Worm (Caenorhabditis elegans): Measurements from ENCODE around the gene sra-28.

Gene sra-28

DNA sequence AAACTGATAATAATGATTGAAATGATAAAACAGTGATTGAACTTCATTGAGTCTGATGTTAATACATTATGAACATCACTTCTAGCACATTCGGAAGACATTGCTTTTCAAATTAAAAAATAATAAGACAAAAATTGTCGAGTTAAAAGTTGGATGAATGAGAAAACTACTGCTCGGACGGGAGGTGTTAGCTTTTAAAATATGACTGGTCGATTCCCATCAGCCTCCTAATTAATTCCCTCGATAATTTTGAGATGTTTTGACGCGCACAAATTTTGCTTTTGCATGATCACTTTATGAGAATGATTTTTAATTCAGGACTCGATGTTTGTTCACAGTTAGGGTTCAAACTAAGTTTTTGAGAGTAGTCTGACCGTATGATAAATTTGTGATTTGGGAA, at the start of gene sra-28:
TSS of gene sra-28 (minus strand) at position 101 of the 400 bp plus-strand sequence.
- no peak for TF ChIP-seq nhr-12 (tag; optimal IDR thresholded peaks at IDR 0.05)
- TF ChIP-seq nhr-129 (tag; optimal IDR thresholded peaks at IDR 0.05), result no peak
- no peak for TF ChIP-seq ZK546.5 (tag; optimal IDR thresholded peaks at IDR 0.05)
- TF ChIP-seq nhr-77 (tag; optimal IDR thresholded peaks at IDR 0.05), result no peak
- no peak for TF ChIP-seq mbf-1 (tag; optimal IDR thresholded peaks at IDR 0.05)
- TF ChIP-seq nhr-237 (tag; optimal IDR thresholded peaks at IDR 0.05), result no peak
- TF ChIP-seq peb-1 (tag; optimal IDR thresholded peaks at IDR 0.05), result no peak
- no peak for TF ChIP-seq blmp-1 (tag; optimal IDR thresholded peaks at IDR 0.05; ENCODE audit: insufficient read depth)
- TF ChIP-seq sma-9 (GFP tag; optimal IDR thresholded peaks at IDR 0.05), result no peak
- TF ChIP-seq sma-9 (tag; optimal IDR thresholded peaks at IDR 0.05), result no peak
- no peak for TF ChIP-seq nhr-11 (tag; optimal IDR thresholded peaks at IDR 0.05)
- no peak for TF ChIP-seq nhr-10 (tag; optimal IDR thresholded peaks at IDR 0.05)
- TF ChIP-seq gmeb-1 (tag; optimal IDR thresholded peaks at IDR 0.05), result no peak
- no peak for TF ChIP-seq dmd-4 (tag; optimal IDR thresholded peaks at IDR 0.05)
- TF ChIP-seq elt-1 (tag; optimal IDR thresholded peaks at IDR 0.05), result no peak
- TF ChIP-seq unc-55 (GFP tag; optimal IDR thresholded peaks at IDR 0.05), result no peak
- TF ChIP-seq F13H6.1 (tag; optimal IDR thresholded peaks at IDR 0.05), result no peak
- TF ChIP-seq lin-11 (tag; optimal IDR thresholded peaks at IDR 0.05), result no peak
- TF ChIP-seq crh-2 (tag; optimal IDR thresholded peaks at IDR 0.05), result no peak
- TF ChIP-seq sma-3 (GFP tag; optimal IDR thresholded peaks at IDR 0.05), result no peak

DNA sequence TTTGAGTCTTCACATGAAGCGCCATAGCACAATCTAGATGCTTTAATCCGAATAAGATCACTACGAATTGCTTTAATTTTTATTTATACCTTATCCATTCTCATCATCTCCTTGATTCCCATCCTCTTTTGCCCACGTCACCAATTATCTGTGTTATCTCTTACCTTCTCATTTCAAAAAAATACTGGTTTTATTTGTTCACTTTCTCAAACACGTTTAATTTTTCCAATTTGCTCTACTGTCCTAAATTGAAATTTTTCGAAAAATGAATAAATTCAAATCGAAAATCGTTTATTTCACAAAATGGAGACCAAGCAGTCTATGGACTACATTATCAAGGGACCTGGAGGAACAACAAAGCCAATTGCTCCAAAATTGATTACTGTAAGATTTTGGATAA, 48.3 kb upstream of the sra-28 start, which contains the start of gene F54H5.3:
TSS of gene F54H5.3 (plus strand) at position 301 of the 400 bp plus-strand sequence.
- TF ChIP-seq blmp-1 (tag; optimal IDR thresholded peaks at IDR 0.05; ENCODE audit: insufficient read depth), result no peak
- TF ChIP-seq crh-2 (tag; optimal IDR thresholded peaks at IDR 0.05), result no peak
- TF ChIP-seq egl-27 (tag; optimal IDR thresholded peaks at IDR 0.05), result no peak
- TF ChIP-seq nhr-237 (tag; optimal IDR thresholded peaks at IDR 0.05), result no peak
- TF ChIP-seq mdl-1 (tag; optimal IDR thresholded peaks at IDR 0.05), result no peak
- TF ChIP-seq sma-3 (GFP tag; optimal IDR thresholded peaks at IDR 0.05), result no peak
- no peak for TF ChIP-seq elt-3 (tag; optimal IDR thresholded peaks at IDR 0.05)
- TF ChIP-seq unc-62 (GFP tag; optimal IDR thresholded peaks at IDR 0.05), result no peak
- TF ChIP-seq ceh-82 (tag; optimal IDR thresholded peaks at IDR 0.05), result no peak
- no peak for TF ChIP-seq nhr-11 (tag; optimal IDR thresholded peaks at IDR 0.05)
- TF ChIP-seq lin-13 (GFP tag; optimal IDR thresholded peaks at IDR 0.05), result no peak

DNA sequence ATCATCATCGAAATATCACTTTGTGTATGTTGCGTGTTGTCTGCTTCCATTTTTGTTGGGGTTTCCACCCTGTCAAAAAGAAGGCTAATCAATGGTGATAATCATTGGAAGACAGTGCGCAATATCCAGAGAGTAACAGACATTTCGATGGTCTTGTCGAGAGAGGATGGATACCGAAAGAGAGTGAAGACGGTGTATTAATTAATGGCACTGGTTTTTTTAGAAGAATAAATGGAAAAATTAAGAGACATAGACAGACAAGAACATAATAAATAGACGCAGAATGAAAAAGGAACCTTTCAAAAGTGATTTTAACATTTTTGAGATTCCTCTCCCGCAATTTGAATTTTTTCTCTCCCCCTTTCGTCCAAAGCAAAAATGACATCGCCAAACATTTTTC, 45.4 kb upstream of the sra-28 start:
- TF ChIP-seq nhr-21 (tag; optimal IDR thresholded peaks at IDR 0.05) (peak; percentile 6), nhr-25 (tag; optimal IDR thresholded peaks at IDR 0.05) (peak; percentile 53), unc-39 (tag; optimal IDR thresholded peaks at IDR 0.05) (no peak), sma-3 (GFP tag; optimal IDR thresholded peaks at IDR 0.05) (peak; percentile 14), sma-9 (GFP tag; optimal IDR thresholded peaks at IDR 0.05) (peak; percentile 22), sma-9 (tag; optimal IDR thresholded peaks at IDR 0.05) (no peak), blmp-1 (tag; optimal IDR thresholded peaks at IDR 0.05; ENCODE audit: insufficient read depth) (peak; percentile 7), unc-62 (GFP tag; optimal IDR thresholded peaks at IDR 0.05) (no peak)

DNA sequence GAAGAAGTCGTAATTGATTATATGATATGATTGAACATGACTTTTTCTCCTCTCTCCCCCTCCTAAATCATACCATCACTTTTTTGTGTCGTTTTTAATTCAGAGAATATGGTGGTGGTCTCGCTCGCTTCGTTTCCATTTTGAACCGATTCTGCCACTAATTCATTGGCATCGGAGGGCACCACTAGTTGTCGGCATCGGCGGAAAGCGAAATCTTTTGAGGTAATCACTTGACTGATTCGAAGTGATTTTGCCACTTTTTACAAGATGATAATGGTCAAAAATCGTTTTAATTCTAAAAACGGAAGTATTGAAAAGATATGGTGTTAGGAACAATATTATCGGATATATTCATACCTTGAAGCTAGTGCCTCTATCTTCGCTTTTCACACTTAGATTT, 43.2 kb upstream of the sra-28 start, which contains the start of gene klf-3:
TSS of gene klf-3 (plus strand) at position 109 of the 400 bp plus-strand sequence.
- TF ChIP-seq blmp-1 (tag; optimal IDR thresholded peaks at IDR 0.05; ENCODE audit: insufficient read depth), result peak; percentile 1
- TF ChIP-seq nhr-129 (tag; optimal IDR thresholded peaks at IDR 0.05), result no peak

DNA sequence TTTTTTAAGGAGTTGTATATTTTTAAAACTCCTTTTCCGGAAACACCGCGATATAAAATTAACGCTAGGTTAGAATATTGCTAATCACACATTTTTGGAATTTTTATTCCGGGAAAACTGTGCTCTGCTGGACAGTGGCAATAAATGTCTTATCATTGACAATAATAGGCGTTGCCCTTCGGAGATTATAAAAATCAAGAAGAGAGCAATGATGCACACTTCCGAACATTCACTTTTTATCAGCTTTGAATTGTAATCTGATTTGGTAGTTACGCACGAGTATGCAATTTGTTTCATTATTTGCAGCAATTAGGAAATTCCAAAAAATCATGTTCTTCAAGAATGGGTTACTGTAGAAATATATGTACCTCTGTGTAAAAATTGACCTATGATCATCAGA, 42.6 kb upstream of the sra-28 start:
- TF ChIP-seq nhr-11 (tag; optimal IDR thresholded peaks at IDR 0.05) (no peak), mdl-1 (tag; optimal IDR thresholded peaks at IDR 0.05) (no peak), unc-62 (GFP tag; optimal IDR thresholded peaks at IDR 0.05) (no peak), fos-1 (tag; optimal IDR thresholded peaks at IDR 0.05) (peak; percentile 85), sma-9 (GFP tag; optimal IDR thresholded peaks at IDR 0.05) (peak; percentile 38), sma-9 (tag; optimal IDR thresholded peaks at IDR 0.05) (no peak), lin-11 (tag; optimal IDR thresholded peaks at IDR 0.05) (no peak)

DNA sequence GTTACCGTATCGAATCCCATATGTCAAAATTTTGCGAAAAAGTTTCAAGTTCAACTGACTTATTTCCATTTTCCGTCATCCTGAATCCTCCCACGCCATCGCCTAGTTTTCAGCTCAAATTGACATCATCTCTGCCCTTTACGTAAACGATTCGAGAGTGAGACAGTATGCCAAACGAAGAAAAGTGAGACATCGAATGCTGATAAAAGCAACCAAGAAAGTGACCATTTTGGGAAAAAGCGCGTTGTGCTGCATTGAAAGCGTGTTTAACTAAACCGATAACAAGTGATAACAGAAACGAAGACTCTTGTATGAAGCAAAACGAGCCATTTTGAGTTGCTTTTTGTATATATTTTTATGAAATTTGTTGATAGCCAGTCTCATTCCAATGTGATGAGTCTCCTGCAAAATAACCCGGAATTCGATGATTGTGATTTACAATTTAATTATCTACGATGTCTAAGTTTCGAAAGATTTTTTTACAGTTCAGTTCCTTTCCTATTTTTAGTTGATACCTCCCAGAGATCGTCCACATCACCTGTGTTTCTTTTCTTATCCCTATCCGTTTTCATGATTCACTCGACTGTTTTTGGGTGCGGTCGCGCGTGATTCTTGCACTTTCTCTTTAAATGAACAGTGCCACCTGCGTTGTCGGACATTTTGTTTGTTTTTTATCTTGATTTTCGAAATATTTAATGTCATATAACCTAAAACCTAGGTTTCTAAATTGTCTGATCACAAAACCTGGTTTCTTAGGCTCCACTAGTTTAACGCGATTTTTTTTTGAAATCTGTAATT, 41.9 kb upstream of the sra-28 start:
- TF ChIP-seq nhr-23 (tag; optimal IDR thresholded peaks at IDR 0.05) (no peak), skn-1 (tag; optimal IDR thresholded peaks at IDR 0.05) (no peak), mab-5 (tag; optimal IDR thresholded peaks at IDR 0.05) (no peak), Y55F3AM.14 (GFP tag; optimal IDR thresholded peaks at IDR 0.05) (no peak), crh-2 (tag; optimal IDR thresholded peaks at IDR 0.05) (peak; percentile 41), mdl-1 (tag; optimal IDR thresholded peaks at IDR 0.05) (no peak), F13H6.1 (tag; optimal IDR thresholded peaks at IDR 0.05) (peak; percentile 67), lsy-2 (tag; optimal IDR thresholded peaks at IDR 0.05) (no peak), fos-1 (tag; optimal IDR thresholded peaks at IDR 0.05) (peak; percentile 92), elt-3 (tag; optimal IDR thresholded peaks at IDR 0.05) (no peak), peb-1 (tag; optimal IDR thresholded peaks at IDR 0.05) (no peak), sem-4 (tag; optimal IDR thresholded peaks at IDR 0.05) (no peak), lin-39 (tag; optimal IDR thresholded peaks at IDR 0.05) (no peak), sma-9 (GFP tag; optimal IDR thresholded peaks at IDR 0.05) (peak; percentile 29), sma-9 (tag; optimal IDR thresholded peaks at IDR 0.05) (no peak), nhr-129 (tag; optimal IDR thresholded peaks at IDR 0.05) (peak; percentile 12)
